Fruit fly (Drosophila melanogaster) whole organism, prepupa: ENCODE data around the gene Mst84B.

Experiments
- CG34406 ChIP-seq: fragments of 200-800 bp; sonication (Bioruptor generic); optimal IDR thresholded peaks from 3 replicates; lab custom pipeline; 2016; ENCODE audit warnings: missing biosample characterization, missing genetic modification characterization
- Eip78C ChIP-seq: fragments of 200-800 bp; sonication (Bioruptor generic); peaks from one replicate; lab custom pipeline; 2016; ENCODE audit warnings: missing biosample characterization, missing genetic modification characterization
- Hr39 ChIP-seq: fragments of 200-800 bp; sonication (Bioruptor generic); optimal IDR thresholded peaks from 2 replicates; lab custom pipeline; 2016; ENCODE audit warnings: missing biosample characterization, missing genetic modification characterization
- Sox14 ChIP-seq: fragments of 200-800 bp; sonication (Bioruptor generic); optimal IDR thresholded peaks from 3 replicates; lab custom pipeline; 2016; ENCODE audit warnings: missing biosample characterization, missing genetic modification characterization

DNA sequence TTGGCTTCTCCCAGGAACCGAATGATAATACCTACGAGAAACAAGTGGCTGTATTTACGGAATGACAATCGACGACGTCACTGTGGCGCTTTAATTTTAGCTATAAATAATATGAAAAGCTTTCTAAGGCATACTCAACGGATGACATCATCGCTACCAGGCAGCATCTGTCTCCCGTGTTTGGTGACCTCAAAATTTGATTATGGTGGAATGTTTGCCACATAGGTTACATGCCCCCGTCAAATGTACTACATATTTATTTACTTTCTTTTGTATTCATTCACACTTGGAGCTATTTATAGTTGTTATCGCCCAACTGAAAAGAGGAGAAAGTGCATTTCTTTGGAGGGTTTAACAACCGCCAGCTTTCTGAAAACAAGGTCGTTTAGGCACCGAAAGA is 4.3 kb downstream of the Mst84B start:
- TF ChIP-seq CG34406 (no peak), Hr39 (GFP tag; lab: Kevin White, UChicago) (no peak), Sox14 (GFP tag; lab: Kevin White, UChicago) (no peak), Eip78C (no peak)
